Fruit fly (Drosophila melanogaster) whole organism: ENCODE measurements around the gene Gapvd1.

Source experiments
- CG8478 ChIP-seq: fragments of >200 bp; optimal IDR thresholded peaks from 2 replicates; lab custom pipeline; 2018; ENCODE audit warnings: inconsistent platforms
- Dll ChIP-seq: fragments of >200 bp; optimal IDR thresholded peaks from 2 replicates; lab custom pipeline; 2017
- EcR ChIP-seq, 2 experiments: fragments of >200 bp; optimal IDR thresholded peaks; 2 replicates each; lab custom pipeline; 2017; ENCODE audit warnings: missing biosample characterization in 2 of 2, missing genetic modification characterization in 2 of 2, missing genetic modification reagents in 2 of 2
- pan ChIP-seq: fragments of >200 bp; optimal IDR thresholded peaks from 2 replicates; lab custom pipeline; 2017
- psq ChIP-seq: fragments of >200 bp; optimal IDR thresholded peaks from 2 replicates; lab custom pipeline; 2017
- usp ChIP-seq: fragments of >200 bp; optimal IDR thresholded peaks from 2 replicates; lab custom pipeline; 2017; ENCODE audit warnings: missing biosample characterization, missing genetic modification characterization, mixed read lengths

The Gapvd1 gene

dm6 chrX:11338973-11339867, 14.0 kb downstream of the Gapvd1 start:
- TF ChIP-seq CG8478 (lab: Kevin White, UChicago): no peak
- peak; percentile 40 for TF ChIP-seq Dll (lab: Kevin White, UChicago)
- TF ChIP-seq psq (lab: Kevin White, UChicago): no peak
- TF ChIP-seq EcR (GFP tag; optimal IDR thresholded peaks at IDR 0.05; lab: Kevin White, UChicago): no peak

DNA sequence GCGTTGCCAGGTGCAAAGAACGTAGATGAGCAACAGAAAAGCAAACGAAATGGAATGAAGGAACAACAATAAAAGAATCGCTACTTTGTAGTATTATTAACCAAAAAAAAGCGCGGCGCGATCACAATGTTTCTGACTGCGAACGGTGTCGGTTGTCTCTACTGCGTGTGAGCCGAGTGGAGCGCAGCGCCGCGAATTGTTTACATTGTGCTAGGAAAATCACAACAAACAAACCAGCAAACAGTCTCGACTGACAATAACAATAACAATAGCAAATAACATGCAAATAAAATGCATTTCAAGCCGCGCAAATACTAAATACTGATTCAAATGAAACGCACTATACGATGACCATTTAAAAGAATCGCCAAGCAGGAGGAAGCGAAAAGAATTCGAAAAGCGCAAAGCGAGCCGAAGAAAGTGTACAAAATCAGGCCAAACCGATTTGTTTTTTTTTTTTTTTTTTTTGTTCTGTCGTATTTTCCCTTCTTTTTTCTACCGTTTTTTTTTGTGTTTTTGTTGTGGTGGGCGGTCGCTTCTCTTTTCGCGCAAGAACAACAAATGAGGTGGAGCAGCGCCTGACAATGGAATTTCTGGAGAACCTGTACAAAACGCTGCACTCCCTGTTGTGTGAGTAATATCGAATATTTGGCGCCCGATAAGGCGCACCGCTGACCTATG, 14.8 kb downstream of the Gapvd1 start, which contains the start of the genes CG34348 and Kap3:
Gene CG34348 (plus strand): TSS at position 6 of the 681 bp plus-strand sequence.
Gene Kap3 (minus strand): TSS at position 217 of the 681 bp plus-strand sequence.
- TF ChIP-seq psq (lab: Kevin White, UChicago) (no peak), Dll (lab: Kevin White, UChicago) (no peak), pan (lab: Kevin White, UChicago) (no peak), CG8478 (lab: Kevin White, UChicago) (no peak), EcR (GFP tag; optimal IDR thresholded peaks at IDR 0.05; lab: Kevin White, UChicago) (no peak), usp (GFP tag; lab: Kevin White, UChicago) (no peak)

DNA sequence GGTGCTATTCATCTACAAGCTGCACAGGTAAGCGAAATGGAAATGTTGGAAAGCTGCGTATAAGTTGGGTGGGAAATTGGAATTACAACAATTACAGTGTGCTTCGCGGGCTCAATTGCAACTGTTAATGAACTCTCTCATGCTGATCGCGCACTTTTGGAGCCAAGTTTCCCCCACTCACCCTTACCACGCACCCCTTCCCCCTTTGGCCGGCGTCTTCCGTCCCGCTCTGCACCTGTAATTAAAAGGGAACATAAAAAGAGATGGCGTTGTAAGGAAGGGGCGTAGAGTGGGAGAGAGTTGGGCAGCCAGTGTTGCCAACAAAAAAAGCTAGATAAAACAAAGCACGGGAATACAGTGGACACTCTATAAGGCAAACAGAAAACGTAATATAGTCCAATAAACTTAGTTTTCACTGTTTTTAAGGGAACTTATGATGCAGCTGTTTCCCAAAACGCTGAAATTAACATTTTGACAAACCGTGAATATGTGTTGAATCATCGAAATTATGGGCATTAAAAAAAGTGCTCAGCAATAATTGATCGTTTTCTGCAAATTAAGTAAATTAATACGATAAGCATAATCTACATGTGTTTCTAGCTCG, 15.6 kb downstream of the Gapvd1 start:
- TF ChIP-seq psq (lab: Kevin White, UChicago) (no peak), Dll (lab: Kevin White, UChicago) (no peak), EcR (GFP tag; optimal IDR thresholded peaks at IDR 0.05; lab: Kevin White, UChicago) (no peak), pan (lab: Kevin White, UChicago) (no peak)

dm6 chrX:11342168-11342567, 17.0 kb downstream of the Gapvd1 start:
- TF ChIP-seq psq (lab: Kevin White, UChicago) (no peak), CG8478 (lab: Kevin White, UChicago) (no peak), EcR (GFP tag; optimal IDR thresholded peaks at IDR 0.05; lab: Kevin White, UChicago) (no peak), pan (lab: Kevin White, UChicago) (no peak), Dll (lab: Kevin White, UChicago) (no peak), usp (GFP tag; lab: Kevin White, UChicago) (no peak)

- TF ChIP-seq psq (lab: Kevin White, UChicago): no peak
- TF ChIP-seq usp (GFP tag; lab: Kevin White, UChicago): no peak
- no peak for TF ChIP-seq CG8478 (lab: Kevin White, UChicago)
- no peak for TF ChIP-seq EcR (GFP tag; optimal IDR thresholded peaks at IDR 0.05; lab: Kevin White, UChicago)
- no peak for TF ChIP-seq pan (lab: Kevin White, UChicago)
- TF ChIP-seq Dll (lab: Kevin White, UChicago): no peak
Observed at dm6 chrX:11342771-11343170, 17.6 kb downstream of the Gapvd1 start.

DNA sequence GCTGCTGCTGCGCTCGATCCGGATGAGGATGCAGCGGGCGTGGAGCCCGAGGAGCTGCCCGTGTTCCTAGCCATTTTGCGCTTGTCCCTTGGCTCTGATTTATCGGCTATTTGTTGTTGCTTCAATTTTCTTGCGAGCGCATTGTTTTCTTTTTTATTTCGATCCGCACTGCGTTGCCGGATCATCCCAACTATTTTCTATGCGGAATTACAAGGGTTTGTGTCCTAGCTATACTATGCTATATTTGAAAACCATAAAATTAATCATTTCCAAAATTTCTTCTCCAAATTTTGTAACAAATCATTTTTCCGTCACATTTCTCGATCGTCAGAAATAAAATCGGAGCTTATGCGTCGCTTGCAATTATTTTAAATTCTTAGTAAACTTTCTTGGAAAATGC, 22.6 kb downstream of the Gapvd1 start, which contains the start of the genes GCS1 and CG11756:
Gene GCS1 (minus strand): TSS at position 193 of the 400 bp plus-strand sequence.
Gene CG11756 (plus strand): TSS at position 312 of the 400 bp plus-strand sequence.
- TF ChIP-seq psq (lab: Kevin White, UChicago): no peak
- no peak for TF ChIP-seq Dll (lab: Kevin White, UChicago)
- TF ChIP-seq usp (GFP tag; lab: Kevin White, UChicago): no peak
- no peak for TF ChIP-seq pan (lab: Kevin White, UChicago)
- no peak for TF ChIP-seq CG8478 (lab: Kevin White, UChicago)
- no peak for TF ChIP-seq EcR (GFP tag; optimal IDR thresholded peaks at IDR 0.05; lab: Kevin White, UChicago)

- no peak for TF ChIP-seq CG8478 (lab: Kevin White, UChicago)
Observed at dm6 chrX:11348829-11349228, 23.6 kb downstream of the Gapvd1 start, which contains the start of gene CG1738. TSS of gene CG1738 (plus strand) at chrX:11349049.

DNA sequence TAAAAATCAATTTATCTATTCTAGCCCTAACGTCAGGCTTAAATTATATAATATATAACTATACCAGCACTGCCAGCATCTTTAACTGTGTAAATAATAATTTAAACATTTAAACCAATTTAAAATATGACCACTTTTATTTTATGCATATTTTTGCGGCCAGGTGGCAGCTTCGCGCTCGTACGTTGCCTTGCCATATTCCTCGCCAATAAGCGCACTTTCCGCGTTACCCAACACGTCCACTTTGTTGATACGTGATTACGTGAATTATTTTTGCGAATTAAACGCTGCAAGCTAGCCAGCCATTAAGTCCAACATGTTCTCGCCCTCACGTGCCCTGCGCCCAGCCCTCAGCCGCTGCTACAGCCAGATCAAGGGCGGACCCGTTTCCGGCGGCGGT, 24.6 kb downstream of the Gapvd1 start, which contains the start of gene NdufV3:
Gene NdufV3 (plus strand): TSS at position 219 of the 400 bp plus-strand sequence.
- TF ChIP-seq CG8478 (lab: Kevin White, UChicago) (no peak), pan (lab: Kevin White, UChicago) (no peak)

dm6 chrX:11350505-11351327, 25.5 kb downstream of the Gapvd1 start, which contains the start of gene CG1737:
TSS of gene CG1737 (plus strand) at chrX:11350608.
- no peak for TF ChIP-seq EcR (GFP tag; optimal IDR thresholded peaks at IDR 0.05; lab: Kevin White, UChicago)
- TF ChIP-seq Dll (lab: Kevin White, UChicago): no peak
- no peak for TF ChIP-seq CG8478 (lab: Kevin White, UChicago)
- no peak for TF ChIP-seq psq (lab: Kevin White, UChicago)

DNA sequence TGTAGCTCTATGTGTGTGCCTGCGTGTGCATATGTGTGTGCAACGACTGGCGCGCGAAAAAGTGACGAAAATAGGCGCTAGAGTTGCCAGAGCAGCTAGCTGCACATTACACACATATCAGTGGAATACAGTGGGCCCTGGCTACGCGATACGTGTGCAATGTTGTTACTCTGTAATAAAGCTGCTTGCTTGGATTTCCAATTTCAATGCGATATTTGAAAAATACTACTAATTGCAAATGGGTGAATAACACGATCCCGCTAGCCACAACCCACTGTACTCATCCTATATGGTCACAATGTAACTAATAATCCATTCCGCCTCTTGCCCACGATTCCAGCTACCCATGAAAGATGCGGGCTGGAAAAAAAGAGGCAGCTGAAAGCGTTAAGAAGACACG, 26.2 kb downstream of the Gapvd1 start:
- no peak for TF ChIP-seq EcR (GFP tag; optimal IDR thresholded peaks at IDR 0.05; lab: Kevin White, UChicago)
- no peak for TF ChIP-seq Dll (lab: Kevin White, UChicago)
- no peak for TF ChIP-seq usp (GFP tag; lab: Kevin White, UChicago)
- TF ChIP-seq CG8478 (lab: Kevin White, UChicago): no peak
- TF ChIP-seq psq (lab: Kevin White, UChicago): no peak
- no peak for TF ChIP-seq pan (lab: Kevin White, UChicago)
